Fruit fly (Drosophila melanogaster) whole organism, adult: ENCODE data around the gene Fum2.

Experiments
- CG11617 ChIP-seq: fragments of 200-800 bp; sonication (Bioruptor generic); optimal IDR thresholded peaks from 2 replicates; lab custom pipeline; 2017; ENCODE audit warnings: mild to moderate bottlenecking, missing biosample characterization, missing genetic modification reagents, missing genetic modification characterization
- CG12768 ChIP-seq: fragments of 200-800 bp; sonication (Bioruptor generic); optimal IDR thresholded peaks from 2 replicates; lab custom pipeline; 2017; ENCODE audit warnings: missing biosample characterization, missing genetic modification characterization, mild to moderate bottlenecking, moderate library complexity, missing genetic modification reagents
- CG14711 ChIP-seq: fragments of 200-800 bp; sonication (Bioruptor generic); optimal IDR thresholded peaks from 2 replicates; lab custom pipeline; 2018; ENCODE audit warnings: missing biosample characterization, mild to moderate bottlenecking, missing genetic modification characterization, moderate library complexity
- CG1620 ChIP-seq: fragments of 200-800 bp; sonication (Bioruptor generic); optimal IDR thresholded peaks from 2 replicates; lab custom pipeline; 2016; ENCODE audit warnings: missing biosample characterization, missing genetic modification characterization
- CG33017 ChIP-seq: fragments of 200-800 bp; sonication (Bioruptor generic); optimal IDR thresholded peaks from 2 replicates; lab custom pipeline; 2018; ENCODE audit warnings: missing biosample characterization, mild to moderate bottlenecking, missing genetic modification characterization, moderate library complexity
- CG5204 ChIP-seq: fragments of 200-800 bp; sonication (Bioruptor generic); optimal IDR thresholded peaks from 2 replicates; lab custom pipeline; 2016; ENCODE audit warnings: missing biosample characterization, missing genetic modification characterization
- CG7045 ChIP-seq: fragments of 200-800 bp; sonication (Bioruptor generic); optimal IDR thresholded peaks from 2 replicates; lab custom pipeline; 2017; ENCODE audit warnings: missing biosample characterization, mild to moderate bottlenecking, missing genetic modification characterization
- CG7101 ChIP-seq: fragments of 200-800 bp; sonication (Bioruptor generic); optimal IDR thresholded peaks from 2 replicates; lab custom pipeline; 2018; ENCODE audit warnings: missing biosample characterization, mild to moderate bottlenecking, missing genetic modification characterization, moderate library complexity
- Clk ChIP-seq: fragments of 200-800 bp; sonication (Bioruptor generic); optimal IDR thresholded peaks from 2 replicates; lab custom pipeline; 2017; ENCODE audit warnings: missing biosample characterization, missing genetic modification characterization
- Crg-1 ChIP-seq: fragments of 200-800 bp; sonication (Bioruptor generic); optimal IDR thresholded peaks from 2 replicates; lab custom pipeline; 2016; ENCODE audit warnings: missing biosample characterization, missing genetic modification characterization
- Hr96 ChIP-seq: fragments of 200-800 bp; sonication (Bioruptor generic); optimal IDR thresholded peaks from 2 replicates; lab custom pipeline; 2016; ENCODE audit warnings: missing biosample characterization, missing genetic modification characterization
- Mnt ChIP-seq: fragments of 200-800 bp; sonication (Bioruptor generic); optimal IDR thresholded peaks from 2 replicates; lab custom pipeline; 2016; ENCODE audit warnings: missing biosample characterization, mild to moderate bottlenecking, missing genetic modification characterization
- bab1 ChIP-seq: fragments of 200-800 bp; sonication (Bioruptor generic); optimal IDR thresholded peaks from 3 replicates; lab custom pipeline; 2019; ENCODE audit warnings: missing biosample characterization, mild to moderate bottlenecking, missing genetic modification characterization, moderate library complexity
- cic ChIP-seq: fragments of 200-800 bp; sonication (Bioruptor generic); optimal IDR thresholded peaks from 2 replicates; lab custom pipeline; 2017; ENCODE audit warnings: missing biosample characterization, mild to moderate bottlenecking, missing genetic modification characterization, moderate library complexity
- cnc ChIP-seq, 2 experiments: fragments of >200 bp; optimal IDR thresholded peaks; 2 replicates each; lab custom pipeline; 2017
- kay ChIP-seq: fragments of 200-800 bp; sonication (Bioruptor generic); peaks from one replicate; lab custom pipeline; 2016; ENCODE audit warnings: missing biosample characterization, missing genetic modification characterization, borderline replicate concordance
- ovo ChIP-seq: fragments of 200-800 bp; sonication (Bioruptor generic); optimal IDR thresholded peaks from 2 replicates; lab custom pipeline; 2016; ENCODE audit warnings: missing biosample characterization, missing genetic modification characterization
- pad ChIP-seq: fragments of 200-800 bp; sonication (Bioruptor generic); optimal IDR thresholded peaks from 3 replicates; lab custom pipeline; 2017; ENCODE audit warnings: missing biosample characterization, missing genetic modification characterization, mild to moderate bottlenecking, moderate library complexity, missing genetic modification reagents
- tj ChIP-seq: fragments of 200-800 bp; sonication (Bioruptor generic); optimal IDR thresholded peaks from 3 replicates; lab custom pipeline; 2017; ENCODE audit warnings: missing biosample characterization, mild to moderate bottlenecking, missing genetic modification characterization, moderate library complexity
- toe ChIP-seq: fragments of 200-800 bp; sonication (Bioruptor generic); optimal IDR thresholded peaks from 2 replicates; lab custom pipeline; 2016; ENCODE audit warnings: missing biosample characterization, missing genetic modification characterization

Fum2 gene

dm6 chrX:6659919-6660318 lies 21.6 kb upstream of the Fum2 start:
- TF ChIP-seq CG14711 (tag; lab: Kevin White, UChicago) (no peak), tj (GFP tag; lab: Kevin White, UChicago) (no peak), Mnt (GFP tag; lab: Kevin White, UChicago) (no peak), cnc (optimal IDR thresholded peaks at IDR 0.05; lab: Kevin White, UChicago) (no peak), cic (no peak), CG7045 (GFP tag; lab: Kevin White, UChicago) (no peak), CG7101 (tag; lab: Kevin White, UChicago) (no peak)

dm6 chrX:6661392-6661837 lies 20.2 kb upstream of the Fum2 start, which contains the start of the genes CG3224 and Ctr1A:
TSS of gene CG3224 (minus strand) at chrX:6661462.
TSS of gene Ctr1A (plus strand) at chrX:6661647.
- TF ChIP-seq ovo (no peak), CG7045 (GFP tag; lab: Kevin White, UChicago) (no peak), CG5204 (GFP tag; lab: Kevin White, UChicago) (no peak), Crg-1 (GFP tag; lab: Kevin White, UChicago) (no peak), CG14711 (tag; lab: Kevin White, UChicago) (peak; percentile 27), CG7101 (tag; lab: Kevin White, UChicago) (peak; percentile 16), cic (no peak), CG11617 (GFP tag; lab: Kevin White, UChicago) (peak; percentile 22), CG12768 (GFP tag; lab: Kevin White, UChicago) (no peak), kay (GFP tag; lab: Kevin White, UChicago) (peak; percentile 69), CG1620 (GFP tag; lab: Kevin White, UChicago) (no peak), Hr96 (GFP tag; lab: Kevin White, UChicago) (no peak), Clk (GFP tag; lab: Kevin White, UChicago) (no peak), tj (GFP tag; lab: Kevin White, UChicago) (no peak), pad (GFP tag; lab: Kevin White, UChicago) (no peak), bab1 (GFP tag; lab: Kevin White, UChicago) (peak; percentile 34), cnc (optimal IDR thresholded peaks at IDR 0.05; lab: Kevin White, UChicago) (no peak), CG33017 (tag; lab: Kevin White, UChicago) (no peak), toe (no peak), Mnt (GFP tag; lab: Kevin White, UChicago) (peak; percentile 63)

dm6 chrX:6661880-6662279 lies 19.7 kb upstream of the Fum2 start:
- TF ChIP-seq CG7045 (GFP tag; lab: Kevin White, UChicago) (no peak), CG1620 (GFP tag; lab: Kevin White, UChicago) (no peak), tj (GFP tag; lab: Kevin White, UChicago) (peak; percentile 67)

- TF ChIP-seq CG5204 (GFP tag; lab: Kevin White, UChicago): no peak
- no peak for TF ChIP-seq Crg-1 (GFP tag; lab: Kevin White, UChicago)
- no peak for TF ChIP-seq cic
- TF ChIP-seq tj (GFP tag; lab: Kevin White, UChicago): no peak
- no peak for TF ChIP-seq CG11617 (GFP tag; lab: Kevin White, UChicago)
- TF ChIP-seq CG1620 (GFP tag; lab: Kevin White, UChicago): no peak
- no peak for TF ChIP-seq Hr96 (GFP tag; lab: Kevin White, UChicago)
- no peak for TF ChIP-seq CG7045 (GFP tag; lab: Kevin White, UChicago)
- TF ChIP-seq pad (GFP tag; lab: Kevin White, UChicago): peak; percentile 73
- peak; percentile 43 for TF ChIP-seq kay (GFP tag; lab: Kevin White, UChicago)
- TF ChIP-seq CG33017 (tag; lab: Kevin White, UChicago): no peak
- TF ChIP-seq toe: no peak
- peak; percentile 74 for TF ChIP-seq ovo
- TF ChIP-seq cnc (optimal IDR thresholded peaks at IDR 0.05; lab: Kevin White, UChicago): no peak
- TF ChIP-seq Mnt (GFP tag; lab: Kevin White, UChicago): no peak
These were observed 19.2 kb upstream of the Fum2 start for dm6 chrX:6662378-6662777.

DNA sequence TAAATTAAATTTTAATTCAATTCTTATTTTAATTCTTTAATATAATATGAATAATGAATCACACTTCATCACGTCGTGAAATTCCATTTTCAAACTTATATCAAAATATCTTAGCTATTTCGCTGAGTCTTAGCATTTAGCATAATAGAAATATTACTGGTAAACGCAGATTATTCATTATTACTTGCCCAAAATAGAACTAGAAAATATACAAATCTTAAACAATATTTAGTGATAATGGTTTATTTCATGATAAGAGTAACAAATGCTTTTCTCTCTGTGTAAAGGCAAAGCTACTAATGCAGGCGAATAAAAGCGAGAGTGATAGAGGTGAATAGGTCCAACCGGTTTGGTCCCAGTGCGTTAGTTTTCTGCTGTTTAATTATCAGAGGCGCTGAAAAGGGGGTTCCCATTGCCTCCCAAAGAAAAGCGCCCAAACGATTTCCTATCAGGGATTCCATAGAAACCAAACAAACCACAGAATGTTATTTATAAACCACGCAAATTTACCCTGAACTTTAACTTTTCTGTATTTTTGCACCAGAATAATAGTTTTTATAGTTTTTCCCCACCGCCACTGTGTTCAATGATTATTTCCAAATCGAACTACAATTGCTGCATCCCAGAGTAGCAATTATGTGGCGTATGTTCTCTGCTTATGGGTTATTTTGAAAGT lies 18.6 kb upstream of the Fum2 start:
- TF ChIP-seq tj (GFP tag; lab: Kevin White, UChicago) (no peak), Mnt (GFP tag; lab: Kevin White, UChicago) (no peak), Hr96 (GFP tag; lab: Kevin White, UChicago) (no peak), ovo (no peak), pad (GFP tag; lab: Kevin White, UChicago) (no peak), CG12768 (GFP tag; lab: Kevin White, UChicago) (no peak), CG7045 (GFP tag; lab: Kevin White, UChicago) (no peak), Crg-1 (GFP tag; lab: Kevin White, UChicago) (no peak), toe (no peak), CG7101 (tag; lab: Kevin White, UChicago) (no peak), Clk (GFP tag; lab: Kevin White, UChicago) (no peak), CG14711 (tag; lab: Kevin White, UChicago) (no peak)

dm6 chrX:6663976-6664375 lies 17.6 kb upstream of the Fum2 start:
- TF ChIP-seq toe: no peak
- TF ChIP-seq kay (GFP tag; lab: Kevin White, UChicago): no peak
- no peak for TF ChIP-seq CG14711 (tag; lab: Kevin White, UChicago)
- TF ChIP-seq tj (GFP tag; lab: Kevin White, UChicago): peak; percentile 3
